Worm (Caenorhabditis elegans) whole organism, mixed stage, embryonic: ENCODE results near the gene Y53G8AR.8.
A peak's percentile ranks its signal among the peaks of the same experiment; 100 is the strongest.
"Not testable (repeated sequence)": the region's sequence is repeated elsewhere in the genome, so short reads cannot be mapped to it uniquely, and the experiment has no call there.

Source experiments
- bed-3 ChIP-seq: fragments of 200-800 bp; sonication (Bioruptor generic); optimal IDR thresholded peaks from 3 replicates; lab custom pipeline; 2018; ENCODE audit warnings: mild to moderate bottlenecking, missing genetic modification characterization, moderate library complexity, missing compliant biosample characterization
- blmp-1 ChIP-seq: fragments of 150-350 bp; optimal IDR thresholded peaks from 2 replicates; lab custom pipeline; 2014; ENCODE audit warnings: missing biosample characterization, missing genetic modification characterization
- ceh-39 ChIP-seq: fragments of 150-350 bp; optimal IDR thresholded peaks from 2 replicates; lab custom pipeline; 2014; ENCODE audit warnings: missing biosample characterization, missing genetic modification characterization
- ceh-43 ChIP-seq: fragments of 200-800 bp; sonication (Bioruptor generic); optimal IDR thresholded peaks from 2 replicates; lab custom pipeline; 2018; ENCODE audit warnings: mild to moderate bottlenecking, missing genetic modification characterization, moderate library complexity, missing compliant biosample characterization
- ceh-83 ChIP-seq: fragments of 200-800 bp; sonication (Bioruptor generic); optimal IDR thresholded peaks from 2 replicates; lab custom pipeline; 2018; ENCODE audit warnings: mild to moderate bottlenecking, missing genetic modification characterization, missing compliant biosample characterization
- ces-1 ChIP-seq: fragments of 150-350 bp; optimal IDR thresholded peaks from 2 replicates; lab custom pipeline; 2014; ENCODE audit warnings: missing biosample characterization, missing genetic modification reagents, missing genetic modification characterization
- cnd-1 ChIP-seq: fragments of 200-800 bp; sonication (Bioruptor generic); optimal IDR thresholded peaks from 2 replicates; lab custom pipeline; 2018; ENCODE audit warnings: mild to moderate bottlenecking, missing genetic modification characterization, missing compliant biosample characterization
- drap-1 ChIP-seq: fragments of 200-800 bp; sonication (Bioruptor generic); optimal IDR thresholded peaks from 3 replicates; lab custom pipeline; 2018; ENCODE audit warnings: mild to moderate bottlenecking, missing genetic modification characterization, missing compliant biosample characterization
- elt-1 ChIP-seq: sonication (generic microtip); optimal IDR thresholded peaks from 2 replicates; lab custom pipeline; 2017; ENCODE audit warnings: missing genetic modification characterization, mild to moderate bottlenecking, missing compliant biosample characterization, antibody characterized with exemption, moderate library complexity, borderline replicate concordance; ENCODE audit not compliant: insufficient read depth
- elt-3 ChIP-seq: fragments of 150-350 bp; optimal IDR thresholded peaks from 2 replicates; lab custom pipeline; 2014; ENCODE audit warnings: missing biosample characterization, missing genetic modification characterization
- flh-1 ChIP-seq: fragments of 200-800 bp; sonication (Bioruptor generic); optimal IDR thresholded peaks from 2 replicates; lab custom pipeline; 2018; ENCODE audit warnings: mild to moderate bottlenecking, missing genetic modification characterization, moderate library complexity, missing compliant biosample characterization
- ham-2 ChIP-seq: fragments of 200-800 bp; sonication (Bioruptor generic); optimal IDR thresholded peaks from 2 replicates; lab custom pipeline; 2018; ENCODE audit warnings: mild to moderate bottlenecking, missing genetic modification characterization, missing compliant biosample characterization
- hlh-1 ChIP-seq: fragments of 150-350 bp; optimal IDR thresholded peaks from 2 replicates; lab custom pipeline; 2014; ENCODE audit warnings: missing biosample characterization, missing genetic modification reagents, missing genetic modification characterization
- lin-13 ChIP-seq: fragments of 150-350 bp; optimal IDR thresholded peaks from 2 replicates; lab custom pipeline; 2014; ENCODE audit warnings: missing biosample characterization, missing genetic modification characterization
- lin-32 ChIP-seq: fragments of 200-800 bp; sonication (Bioruptor generic); optimal IDR thresholded peaks from 2 replicates; lab custom pipeline; 2018; ENCODE audit warnings: mild to moderate bottlenecking, missing genetic modification characterization, missing compliant biosample characterization
- lsy-2 ChIP-seq: fragments of 150-350 bp; optimal IDR thresholded peaks from 2 replicates; lab custom pipeline; 2014; ENCODE audit warnings: missing biosample characterization, missing genetic modification characterization
- mab-5 ChIP-seq: fragments of 150-350 bp; optimal IDR thresholded peaks from 2 replicates; lab custom pipeline; 2014; ENCODE audit warnings: missing biosample characterization, missing genetic modification characterization
- mep-1 ChIP-seq: fragments of 150-350 bp; optimal IDR thresholded peaks from 2 replicates; lab custom pipeline; 2017; ENCODE audit warnings: missing biosample characterization, missing genetic modification reagents, missing genetic modification characterization, inconsistent platforms
- mls-2 ChIP-seq: sonication (generic microtip); optimal IDR thresholded peaks from 2 replicates; lab custom pipeline; 2016; ENCODE audit warnings: mild to moderate bottlenecking, missing genetic modification characterization, moderate library complexity, missing compliant biosample characterization
- nhr-12 ChIP-seq: fragments of 150-350 bp; optimal IDR thresholded peaks from 2 replicates; lab custom pipeline; 2014; ENCODE audit warnings: missing biosample characterization, missing genetic modification characterization
- nhr-2 ChIP-seq: fragments of 150-350 bp; optimal IDR thresholded peaks from 2 replicates; lab custom pipeline; 2014; ENCODE audit warnings: missing biosample characterization, missing genetic modification characterization
- nhr-237 ChIP-seq: fragments of 150-350 bp; optimal IDR thresholded peaks from 2 replicates; lab custom pipeline; 2014; ENCODE audit warnings: missing biosample characterization, missing genetic modification characterization
- nhr-76 ChIP-seq: sonication (generic microtip); optimal IDR thresholded peaks from 2 replicates; lab custom pipeline; 2017; ENCODE audit warnings: missing biosample characterization, missing genetic modification characterization
- pha-4 ChIP-seq: fragments of 150-350 bp; optimal IDR thresholded peaks from 2 replicates; lab custom pipeline; 2018; ENCODE audit warnings: missing biosample characterization, missing genetic modification reagents, missing genetic modification characterization
- sem-2 ChIP-seq: fragments of 200-800 bp; sonication (Bioruptor generic); optimal IDR thresholded peaks from 2 replicates; lab custom pipeline; 2018; ENCODE audit warnings: mild to moderate bottlenecking, missing genetic modification characterization, missing compliant biosample characterization
- snpc-4 ChIP-seq: fragments of 150-350 bp; optimal IDR thresholded peaks from 2 replicates; lab custom pipeline; 2014; ENCODE audit warnings: missing biosample characterization, missing genetic modification characterization
- sptf-1 ChIP-seq: sonication (generic microtip); optimal IDR thresholded peaks from 2 replicates; lab custom pipeline; 2017; ENCODE audit warnings: mild to moderate bottlenecking, missing genetic modification characterization, moderate library complexity, missing compliant biosample characterization
- tbx-8 ChIP-seq: fragments of 200-800 bp; sonication (Bioruptor generic); optimal IDR thresholded peaks from 2 replicates; lab custom pipeline; 2018; ENCODE audit warnings: mild to moderate bottlenecking, missing genetic modification characterization, moderate library complexity, missing compliant biosample characterization
- unc-120 ChIP-seq: sonication (generic microtip); optimal IDR thresholded peaks from 2 replicates; lab custom pipeline; 2017; ENCODE audit warnings: missing genetic modification characterization, missing compliant biosample characterization; ENCODE audit not compliant: poor library complexity, severe bottlenecking
- unc-39 ChIP-seq: fragments of 150-350 bp; optimal IDR thresholded peaks from 2 replicates; lab custom pipeline; 2014; ENCODE audit warnings: missing biosample characterization, missing genetic modification characterization
- unc-62 ChIP-seq: fragments of 150-350 bp; optimal IDR thresholded peaks from 2 replicates; lab custom pipeline; 2014; ENCODE audit warnings: missing biosample characterization, missing genetic modification reagents, missing genetic modification characterization
- zip-8 ChIP-seq: fragments of 150-350 bp; optimal IDR thresholded peaks from 2 replicates; lab custom pipeline; 2014; ENCODE audit warnings: missing biosample characterization, missing genetic modification characterization

Y53G8AR.8 gene

ce11 chrIII:3294283-3294793 is at the start of gene Y53G8AR.8, which contains the start of gene Y53G8AR.6:
Gene Y53G8AR.8, minus strand, starts transcription at chrIII:3294330.
Gene Y53G8AR.6, plus strand, starts transcription at chrIII:3294743.
- TF ChIP-seq nhr-237 (tag; lab: Kevin White, UChicago) (no peak), drap-1 (GFP tag; lab: Kevin White, UChicago) (no peak), lin-13 (tag; lab: Kevin White, UChicago) (no peak), mab-5 (tag; lab: Kevin White, UChicago) (no peak), tbx-8 (no peak), unc-39 (tag; lab: Kevin White, UChicago) (no peak), bed-3 (no peak), mep-1 (peak; percentile 23), lin-32 (GFP tag; lab: Kevin White, UChicago) (no peak), ces-1 (peak; percentile 88), ceh-83 (GFP tag; lab: Kevin White, UChicago) (no peak), lsy-2 (peak; percentile 8)

ce11 chrIII:3343463-3343862 is 49.3 kb upstream of the Y53G8AR.8 start:
- peak; percentile 12 for TF ChIP-seq pha-4
- no peak for TF ChIP-seq drap-1 (GFP tag; lab: Kevin White, UChicago)

- TF ChIP-seq pha-4: peak; percentile 49
- TF ChIP-seq ham-2 (GFP tag; lab: Kevin White, UChicago): no peak
- no peak for TF ChIP-seq mls-2 (tag; lab: Kevin White, UChicago)
- TF ChIP-seq hlh-1: no peak
- peak; percentile 92 for TF ChIP-seq elt-3 (tag; lab: Kevin White, UChicago)
- peak; percentile 63 for TF ChIP-seq blmp-1 (tag; lab: Kevin White, UChicago)
Observed at ce11 chrIII:3339317-3340016, 45.3 kb upstream of the Y53G8AR.8 start.

- TF ChIP-seq pha-4; unc-39 (tag; lab: Kevin White, UChicago); zip-8: not testable (repeated sequence)
Observed at ce11 chrIII:3332736-3333135, 38.6 kb upstream of the Y53G8AR.8 start, which contains the start of gene Y53G8AR.1. Gene Y53G8AR.1, plus strand, starts transcription at chrIII:3333036.

- TF ChIP-seq cnd-1 (tag; lab: Kevin White, UChicago) (no peak), nhr-76 (no peak), snpc-4 (no peak), lin-32 (GFP tag; lab: Kevin White, UChicago) (no peak), unc-120 (tag; lab: Kevin White, UChicago) (no peak), pha-4 (no peak), blmp-1 (tag; lab: Kevin White, UChicago) (no peak), elt-1 (tag; lab: Kevin White, UChicago) (no peak)
- TF ChIP-seq, all 35 proteins: peak for 0
Observed at ce11 chrIII:3331767-3332166, 37.6 kb upstream of the Y53G8AR.8 start.

- TF ChIP-seq mab-5 (tag; lab: Kevin White, UChicago) (no peak), tbx-8 (no peak), ceh-39 (tag; lab: Kevin White, UChicago) (no peak), lin-32 (GFP tag; lab: Kevin White, UChicago) (no peak), nhr-12 (tag; lab: Kevin White, UChicago) (no peak), sem-2 (GFP tag; lab: Kevin White, UChicago) (no peak), mls-2 (tag; lab: Kevin White, UChicago) (no peak), lsy-2 (no peak)
Observed at ce11 chrIII:3329467-3329866, 35.3 kb upstream of the Y53G8AR.8 start.

ce11 chrIII:3323906-3324305 is 29.8 kb upstream of the Y53G8AR.8 start:
- no peak for TF ChIP-seq unc-39 (tag; lab: Kevin White, UChicago)
- peak; percentile 51 for TF ChIP-seq lsy-2
- no peak for TF ChIP-seq ceh-83 (GFP tag; lab: Kevin White, UChicago)
- peak; percentile 72 for TF ChIP-seq lin-13 (tag; lab: Kevin White, UChicago)
- TF ChIP-seq drap-1 (GFP tag; lab: Kevin White, UChicago): no peak
- TF ChIP-seq cnd-1 (tag; lab: Kevin White, UChicago): no peak
- TF ChIP-seq mep-1: peak; percentile 56
- TF ChIP-seq hlh-1: no peak
- no peak for TF ChIP-seq sem-2 (GFP tag; lab: Kevin White, UChicago)
- no peak for TF ChIP-seq mls-2 (tag; lab: Kevin White, UChicago)
- TF ChIP-seq ceh-43 (GFP tag; lab: Kevin White, UChicago): no peak
- peak; percentile 4 for TF ChIP-seq nhr-2
- no peak for TF ChIP-seq snpc-4
- no peak for TF ChIP-seq flh-1 (GFP tag; lab: Kevin White, UChicago)
- TF ChIP-seq tbx-8: no peak
- no peak for TF ChIP-seq unc-120 (tag; lab: Kevin White, UChicago)
- TF ChIP-seq ham-2 (GFP tag; lab: Kevin White, UChicago): no peak
- peak; percentile 67 for TF ChIP-seq ces-1
- TF ChIP-seq elt-1 (tag; lab: Kevin White, UChicago): no peak
- TF ChIP-seq mab-5 (tag; lab: Kevin White, UChicago): no peak
- TF ChIP-seq sptf-1 (tag; lab: Kevin White, UChicago): no peak
- TF ChIP-seq bed-3: no peak
- no peak for TF ChIP-seq nhr-76
- no peak for TF ChIP-seq elt-3 (tag; lab: Kevin White, UChicago)
- peak; percentile 10 for TF ChIP-seq unc-62 (GFP tag; lab: Kevin White, UChicago)
- TF ChIP-seq pha-4: peak; percentile 2
- TF ChIP-seq zip-8: peak; percentile 82
